Fruit fly (Drosophila melanogaster): ENCODE results near the gene CG31517.

Gene CG31517

DNA sequence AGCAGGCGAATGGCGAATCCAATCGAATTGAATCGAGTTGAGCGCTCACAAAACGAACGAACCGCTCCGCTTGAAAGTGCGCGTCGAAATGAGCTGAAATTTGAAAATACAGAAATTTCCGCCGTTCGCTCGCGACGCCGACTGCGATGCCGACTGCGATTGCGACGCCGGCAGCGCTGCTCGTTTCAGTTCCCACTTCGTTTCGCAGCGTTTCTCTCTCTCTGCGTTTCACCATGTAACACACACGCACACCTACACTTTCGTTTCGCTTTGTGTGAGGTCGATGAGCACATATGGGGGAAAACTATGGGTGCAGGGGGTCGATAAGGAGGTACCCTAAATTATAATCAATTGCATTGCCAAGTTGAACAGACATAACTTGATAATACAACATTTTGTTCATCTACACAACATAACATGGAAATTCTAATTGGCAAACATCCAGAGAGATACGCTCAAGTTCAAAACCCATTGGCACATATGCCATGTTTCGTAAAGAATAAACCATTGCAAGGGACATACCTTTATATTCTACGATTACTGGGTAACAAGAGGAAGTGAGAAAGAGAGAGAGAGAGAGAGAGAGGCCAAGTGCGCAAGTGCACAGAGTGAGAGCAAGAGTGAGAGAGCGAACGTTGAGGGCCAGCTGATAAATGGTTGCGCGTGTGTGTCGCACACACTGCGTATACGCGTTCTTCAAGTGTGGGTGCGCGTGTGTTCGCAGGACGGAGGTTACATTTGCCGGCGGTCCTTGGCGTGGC is 35.2 kb downstream of the CG31517 start (continued):
- TF ChIP-seq hbn (GFP tag; IDR thresholded peaks at IDR 0.05; ENCODE audit: partially characterized antibody), result no peak
- TF ChIP-seq bowl (GFP tag; IDR thresholded peaks at IDR 0.05), result 0 out of 2 replicates have a peak, but pooled peaks have one; percentile 57
- peak; percentile 70 for TF ChIP-seq wek (GFP tag; optimal IDR thresholded peaks at IDR 0.05)
- TF ChIP-seq Meics (GFP tag; optimal IDR thresholded peaks at IDR 0.05), result peak; percentile 94
- peak; percentile 85 for TF ChIP-seq croc (GFP tag; conservative IDR thresholded peaks at IDR 0.05)
- peak in 1 of 2 experiments; percentile 93 for TF ChIP-seq Hr78 (GFP tag; optimal IDR thresholded peaks at IDR 0.05)
- TF ChIP-seq CG9817 (tag; optimal IDR thresholded peaks at IDR 0.05), result peak; percentile 86
- TF ChIP-seq Bdp1 (GFP tag; optimal IDR thresholded peaks at IDR 0.05), result peak; percentile 80
- TF ChIP-seq Sry-β (GFP tag; optimal IDR thresholded peaks at IDR 0.05), result peak; percentile 56
- peak; percentile 75 for TF ChIP-seq wdn (GFP tag; IDR thresholded peaks at IDR 0.05)
- no peak for TF ChIP-seq usp (GFP tag; optimal IDR thresholded peaks at IDR 0.05)
- peak; percentile 99 for TF ChIP-seq Adf1 (GFP tag; IDR thresholded peaks at IDR 0.05)
- TF ChIP-seq CG14014 (GFP tag; IDR thresholded peaks at IDR 0.05), result peak; percentile 86
- peak; percentile 88 for TF ChIP-seq CG4820 (GFP tag; optimal IDR thresholded peaks at IDR 0.05)
- peak; percentile 78 for TF ChIP-seq CG14667 (GFP tag; IDR thresholded peaks at IDR 0.05)
- peak; percentile 95 for TF ChIP-seq gem (tag; optimal IDR thresholded peaks at IDR 0.05)
- TF ChIP-seq Gsc (GFP tag; IDR thresholded peaks at IDR 0.05), result no peak; the same call in 1 of the 2 replicates
- peak; percentile 84 for TF ChIP-seq btn (GFP tag; optimal IDR thresholded peaks at IDR 0.05)
- TF ChIP-seq ato (GFP tag; IDR thresholded peaks at IDR 0.05; ENCODE audit: partially characterized antibody), result peak; percentile 27; the same call in 1 of the 2 replicates
- TF ChIP-seq Dad (GFP tag; optimal IDR thresholded peaks at IDR 0.05), result peak; percentile 88
- peak; percentile 93 for TF ChIP-seq gcm (GFP tag; optimal IDR thresholded peaks at IDR 0.05)
- peak; percentile 13; the same call in 1 of the 2 replicates for TF ChIP-seq rib (GFP tag; IDR thresholded peaks at IDR 0.05)
- peak; percentile 91 for TF ChIP-seq Blimp-1 (GFP tag; optimal IDR thresholded peaks at IDR 0.05)
- TF ChIP-seq CG17328 (GFP tag; IDR thresholded peaks at IDR 0.05), result peak; percentile 87
- TF ChIP-seq HHEX (GFP tag; optimal IDR thresholded peaks at IDR 0.05), result peak; percentile 88
- peak; percentile 91 for TF ChIP-seq CG10147 (GFP tag; optimal IDR thresholded peaks at IDR 0.05)
- TF ChIP-seq Rfx (GFP tag; IDR thresholded peaks at IDR 0.05), result peak; percentile 91
- TF ChIP-seq nerfin-1 (tag; optimal IDR thresholded peaks at IDR 0.05), result peak; percentile 85
- TF ChIP-seq Deaf1 (tag; optimal IDR thresholded peaks at IDR 0.05), result peak; percentile 83
- peak; percentile 77 for TF ChIP-seq seq (GFP tag; IDR thresholded peaks at IDR 0.05)
- TF ChIP-seq emc (GFP tag; optimal IDR thresholded peaks at IDR 0.05), result peak; percentile 78
- no peak for TF ChIP-seq cad (GFP tag; optimal IDR thresholded peaks at IDR 0.05)
- TF ChIP-seq CG3838 (GFP tag; optimal IDR thresholded peaks at IDR 0.05), result peak; percentile 85
- TF ChIP-seq bigmax (GFP tag; optimal IDR thresholded peaks at IDR 0.05), result peak; percentile 50
- TF ChIP-seq dmrt99B (tag; optimal IDR thresholded peaks at IDR 0.05), result peak; percentile 93
- TF ChIP-seq Xrp1 (GFP tag; IDR thresholded peaks at IDR 0.05), result peak; percentile 94
- TF ChIP-seq ttk (GFP tag; IDR thresholded peaks at IDR 0.05), result peak; percentile 82
- peak; percentile 80 for TF ChIP-seq CG17612 (GFP tag; IDR thresholded peaks at IDR 0.05)
- peak; percentile 14; the same call in 1 of the 2 replicates for TF ChIP-seq CG10321 (GFP tag; IDR thresholded peaks at IDR 0.05)
- peak; percentile 87 for TF ChIP-seq CG15601 (tag; optimal IDR thresholded peaks at IDR 0.05)
- TF ChIP-seq CG8281 (tag; optimal IDR thresholded peaks at IDR 0.05), result peak; percentile 69
- peak; percentile 77 for TF ChIP-seq GATAe (GFP tag; conservative IDR thresholded peaks at IDR 0.05)
- peak; percentile 92 for TF ChIP-seq Oli (tag; optimal IDR thresholded peaks at IDR 0.05)
- peak; percentile 68 for TF ChIP-seq Mad (GFP tag; optimal IDR thresholded peaks at IDR 0.05)
- peak; percentile 57 for TF ChIP-seq CG7928 (GFP tag; optimal IDR thresholded peaks at IDR 0.05)
- peak; percentile 70; the same call in 1 of the 2 replicates for TF ChIP-seq CG11085 (GFP tag; IDR thresholded peaks at IDR 0.05)
- TF ChIP-seq CG14710 (tag; optimal IDR thresholded peaks at IDR 0.05), result peak; percentile 90
- TF ChIP-seq Xbp1 (GFP tag; optimal IDR thresholded peaks at IDR 0.05), result peak; percentile 94
- TF ChIP-seq Ptx1 (GFP tag; IDR thresholded peaks at IDR 0.05), result peak; percentile 92

Data from whole organism, embryonic.